Fruit fly (Drosophila melanogaster) whole organism, larva: ENCODE results near the gene Nep6.
A peak's percentile ranks its signal among the peaks of the same experiment; 100 is the strongest.

Source experiments
- noc ChIP-seq: fragments of 200-800 bp; sonication (Bioruptor generic); optimal IDR thresholded peaks from 3 replicates; lab custom pipeline; 2019; ENCODE audit warnings: missing biosample characterization, mild to moderate bottlenecking, missing genetic modification characterization, moderate library complexity

Gene Nep6

dm6 chrX:12801357-12801756 is at the start of gene Nep6:
Gene Nep6, plus strand, starts transcription at chrX:12801661.
- no peak for TF ChIP-seq noc (tag; lab: Kevin White, UChicago)

dm6 chrX:12751786-12752187 is 49.7 kb upstream of the Nep6 start:
- no peak for TF ChIP-seq noc (tag; lab: Kevin White, UChicago)

dm6 chrX:12752196-12752595 is 49.3 kb upstream of the Nep6 start:
- TF ChIP-seq noc (tag; lab: Kevin White, UChicago), result peak; percentile 98

- no peak for TF ChIP-seq noc (tag; lab: Kevin White, UChicago)
These were observed 47.7 kb upstream of the Nep6 start for dm6 chrX:12753602-12754347.

dm6 chrX:12754348-12754733 is 47.1 kb upstream of the Nep6 start:
- TF ChIP-seq noc (tag; lab: Kevin White, UChicago), result peak; percentile 97

- peak; percentile 95 for TF ChIP-seq noc (tag; lab: Kevin White, UChicago)
These were observed 46.4 kb upstream of the Nep6 start for dm6 chrX:12755017-12755563.

dm6 chrX:12755600-12756373 is 45.7 kb upstream of the Nep6 start:
- no peak for TF ChIP-seq noc (tag; lab: Kevin White, UChicago)

- no peak for TF ChIP-seq noc (tag; lab: Kevin White, UChicago)
These were observed 45.1 kb upstream of the Nep6 start for dm6 chrX:12756374-12756721.

- TF ChIP-seq noc (tag; lab: Kevin White, UChicago), result no peak
These were observed 44.4 kb upstream of the Nep6 start for dm6 chrX:12757075-12757474.

dm6 chrX:12759162-12759561 is 42.3 kb upstream of the Nep6 start:
- no peak for TF ChIP-seq noc (tag; lab: Kevin White, UChicago)

dm6 chrX:12760466-12761133 is 40.9 kb upstream of the Nep6 start, which contains the start of gene Paics:
Gene Paics, minus strand, starts transcription at chrX:12760617.
- TF ChIP-seq noc (tag; lab: Kevin White, UChicago), result peak; percentile 48

dm6 chrX:12763467-12763866 is 38.0 kb upstream of the Nep6 start, which contains the start of gene pira:
Gene pira, minus strand, starts transcription at chrX:12763611.
- TF ChIP-seq noc (tag; lab: Kevin White, UChicago), result no peak

- TF ChIP-seq noc (tag; lab: Kevin White, UChicago), result no peak
These were observed 36.8 kb upstream of the Nep6 start for dm6 chrX:12764640-12765039.

- no peak for TF ChIP-seq noc (tag; lab: Kevin White, UChicago)
These were observed 36.4 kb upstream of the Nep6 start, which contains the start of gene Agpat1 for dm6 chrX:12765076-12765475. Gene Agpat1, plus strand, starts transcription at chrX:12765266.

- TF ChIP-seq noc (tag; lab: Kevin White, UChicago), result no peak
These were observed 35.7 kb upstream of the Nep6 start for dm6 chrX:12765736-12766135.

- TF ChIP-seq noc (tag; lab: Kevin White, UChicago), result no peak
These were observed 35.2 kb upstream of the Nep6 start for dm6 chrX:12766286-12766685.
